Fruit fly (Drosophila melanogaster) whole organism, embryonic: ENCODE results near the gene Slimp.
A peak's percentile ranks its signal among the peaks of the same experiment; 100 is the strongest.

Experiments
- BEAF-32 ChIP-seq: fragments of 200-800 bp; sonication (Bioruptor generic); optimal IDR thresholded peaks from 3 replicates; lab custom pipeline; 2017; ENCODE audit warnings: missing biosample characterization, missing genetic modification characterization, mild to moderate bottlenecking, moderate library complexity, missing genetic modification reagents
- Bdp1 ChIP-seq: fragments of 200-800 bp; sonication (Bioruptor generic); optimal IDR thresholded peaks from 3 replicates; lab custom pipeline; 2016; ENCODE audit warnings: missing biosample characterization, missing genetic modification characterization
- CG11093 ChIP-seq: fragments of 200-800 bp; sonication (Bioruptor generic); IDR thresholded peaks from 3 replicates; pipeline ENCODE4 v1.3.6; 2022; ENCODE audit warnings: missing biosample characterization, missing genetic modification characterization
- CG12659 ChIP-seq: fragments of 200-800 bp; sonication (Bioruptor generic); optimal IDR thresholded peaks from 3 replicates; lab custom pipeline; 2017; ENCODE audit warnings: mild to moderate bottlenecking, missing biosample characterization, missing genetic modification reagents, missing genetic modification characterization
- CG13296 ChIP-seq: fragments of 200-800 bp; sonication (Bioruptor generic); optimal IDR thresholded peaks from 3 replicates; lab custom pipeline; 2018; ENCODE audit warnings: missing biosample characterization, mild to moderate bottlenecking, missing genetic modification characterization
- CG14441 ChIP-seq: fragments of 200-800 bp; sonication (Bioruptor generic); IDR thresholded peaks from 2 replicates; pipeline ENCODE4 v1.3.6; 2022; ENCODE audit warnings: missing biosample characterization, missing genetic modification characterization
- CG14667 ChIP-seq: fragments of 200-800 bp; sonication (Bioruptor generic); IDR thresholded peaks from 2 replicates; pipeline ENCODE4 v1.3.6; 2022; ENCODE audit warnings: missing biosample characterization, missing genetic modification characterization
- CG14860 ChIP-seq: fragments of 200-800 bp; sonication (Bioruptor generic); IDR thresholded peaks from 3 replicates; pipeline ENCODE4 v1.3.6; 2022; ENCODE audit warnings: missing biosample characterization, missing genetic modification characterization; ENCODE audit not compliant: partially characterized antibody
- CG1603 ChIP-seq: fragments of 200-800 bp; sonication (Bioruptor generic); optimal IDR thresholded peaks from 2 replicates; lab custom pipeline; 2019; ENCODE audit warnings: missing biosample characterization, mild to moderate bottlenecking, missing genetic modification characterization, moderate library complexity
- CG16863 ChIP-seq: fragments of 200-800 bp; sonication (Bioruptor generic); optimal IDR thresholded peaks from 3 replicates; lab custom pipeline; 2016; ENCODE audit warnings: missing biosample characterization, missing genetic modification characterization
- CG17385 ChIP-seq: fragments of 200-800 bp; sonication (Bioruptor generic); optimal IDR thresholded peaks from 3 replicates; lab custom pipeline; 2018; ENCODE audit warnings: missing biosample characterization, mild to moderate bottlenecking, missing genetic modification characterization
- CG17829 ChIP-seq: fragments of 200-800 bp; optimal IDR thresholded peaks from 2 replicates; lab custom pipeline; 2019; ENCODE audit warnings: missing biosample characterization, mild to moderate bottlenecking, missing genetic modification characterization, moderate library complexity
- CG18599 ChIP-seq: fragments of 200-800 bp; sonication (Bioruptor generic); optimal IDR thresholded peaks from 3 replicates; lab custom pipeline; 2017; ENCODE audit warnings: missing biosample characterization, missing genetic modification characterization, mild to moderate bottlenecking, moderate library complexity, missing genetic modification reagents
- CG30403 ChIP-seq: fragments of 200-800 bp; sonication (Bioruptor generic); optimal IDR thresholded peaks from 3 replicates; lab custom pipeline; 2016; ENCODE audit warnings: missing biosample characterization, missing genetic modification characterization
- CG31388 ChIP-seq: fragments of 200-800 bp; sonication (Bioruptor generic); optimal IDR thresholded peaks from 2 replicates; lab custom pipeline; 2016; ENCODE audit warnings: missing biosample characterization, missing genetic modification characterization
- CG6854 ChIP-seq: fragments of 200-800 bp; sonication (Bioruptor generic); optimal IDR thresholded peaks from 3 replicates; lab custom pipeline; 2017; ENCODE audit warnings: missing biosample characterization, mild to moderate bottlenecking, missing genetic modification characterization
- CG7357 ChIP-seq: fragments of 200-800 bp; sonication (Bioruptor generic); IDR thresholded peaks from 3 replicates; pipeline ENCODE4 v1.3.6; 2022; ENCODE audit warnings: missing biosample characterization, missing genetic modification characterization
- CG9437 ChIP-seq: fragments of 200-800 bp; sonication (Bioruptor generic); optimal IDR thresholded peaks from 2 replicates; lab custom pipeline; 2018; ENCODE audit warnings: missing biosample characterization, mild to moderate bottlenecking, missing genetic modification characterization
- CG9609 ChIP-seq: fragments of 200-800 bp; sonication (Bioruptor generic); optimal IDR thresholded peaks from 3 replicates; lab custom pipeline; 2016; ENCODE audit warnings: missing biosample characterization, missing genetic modification characterization
- CG9876 ChIP-seq: fragments of 200-800 bp; sonication (Bioruptor generic); optimal IDR thresholded peaks from 2 replicates; lab custom pipeline; 2016; ENCODE audit warnings: missing biosample characterization, missing genetic modification characterization
- Dad ChIP-seq: fragments of 200-800 bp; sonication (Bioruptor generic); optimal IDR thresholded peaks from 3 replicates; lab custom pipeline; 2016; ENCODE audit warnings: missing biosample characterization, missing genetic modification characterization
- Eip74EF ChIP-seq, 2 experiments: fragments of 200-800 bp in 1 of 2; fragments of >200 bp in 1 of 2; sonication (Bioruptor generic) in 1 of 2; optimal IDR thresholded peaks; 2 replicates each; lab custom pipeline; 2017 to 2019; ENCODE audit warnings: missing biosample characterization in 2 of 2, missing genetic modification characterization in 2 of 2, mild to moderate bottlenecking in 1 of 2, moderate library complexity in 1 of 2
- Fer2 ChIP-seq: fragments of 200-800 bp; sonication (Bioruptor generic); optimal IDR thresholded peaks from 2 replicates; lab custom pipeline; 2018; ENCODE audit warnings: missing biosample characterization, mild to moderate bottlenecking, missing genetic modification characterization, moderate library complexity
- HHEX ChIP-seq: fragments of 200-800 bp; sonication (Bioruptor generic); optimal IDR thresholded peaks from 3 replicates; lab custom pipeline; 2017; ENCODE audit warnings: missing biosample characterization, mild to moderate bottlenecking, missing genetic modification characterization, missing genetic modification reagents
- Hey ChIP-seq: fragments of 200-800 bp; sonication (Bioruptor generic); optimal IDR thresholded peaks from 3 replicates; lab custom pipeline; 2018; ENCODE audit warnings: missing biosample characterization, mild to moderate bottlenecking, missing genetic modification characterization
- Hmr ChIP-seq: fragments of 200-800 bp; sonication (Bioruptor generic); optimal IDR thresholded peaks from 3 replicates; lab custom pipeline; 2017; ENCODE audit warnings: mild to moderate bottlenecking, missing biosample characterization, missing genetic modification reagents, missing genetic modification characterization
- NC2α ChIP-seq: fragments of 200-800 bp; sonication (Bioruptor generic); optimal IDR thresholded peaks from 2 replicates; lab custom pipeline; 2016; ENCODE audit warnings: missing biosample characterization, missing genetic modification characterization
- NC2β ChIP-seq: fragments of 200-800 bp; sonication (Bioruptor generic); optimal IDR thresholded peaks from 2 replicates; lab custom pipeline; 2016; ENCODE audit warnings: missing biosample characterization, missing genetic modification characterization
- NFAT ChIP-seq: fragments of 200-800 bp; sonication (Bioruptor generic); IDR thresholded peaks from 2 replicates; pipeline ENCODE4 v1.3.6; 2022; ENCODE audit warnings: missing biosample characterization, missing genetic modification characterization
- Sry-δ ChIP-seq: fragments of 200-800 bp; sonication (Bioruptor generic); optimal IDR thresholded peaks from 2 replicates; lab custom pipeline; 2016; ENCODE audit warnings: missing biosample characterization, missing genetic modification characterization
- Trl ChIP-seq, 3 experiments: fragments of >200 bp in 2 of 3; fragments of 200-800 bp in 1 of 3; sonication (Bioruptor generic) in 1 of 3; optimal IDR thresholded peaks; 2 replicates in 1 of 3; 3 replicates in 2 of 3; lab custom pipeline; 2016 to 2017; ENCODE audit warnings: missing biosample characterization in 1 of 3, missing genetic modification characterization in 1 of 3
- abd-A ChIP-seq: fragments of 200-800 bp; sonication (Bioruptor generic); optimal IDR thresholded peaks from 3 replicates; lab custom pipeline; 2019; ENCODE audit warnings: missing biosample characterization, mild to moderate bottlenecking, missing genetic modification characterization, moderate library complexity
- ash1 ChIP-seq: fragments of 200-800 bp; sonication (Bioruptor generic); optimal IDR thresholded peaks from 2 replicates; lab custom pipeline; 2018; ENCODE audit warnings: missing biosample characterization, mild to moderate bottlenecking, missing genetic modification characterization
- caup ChIP-seq: fragments of 200-800 bp; sonication (Bioruptor generic); optimal IDR thresholded peaks from 3 replicates; lab custom pipeline; 2017; ENCODE audit warnings: missing biosample characterization, mild to moderate bottlenecking, missing genetic modification characterization, moderate library complexity; ENCODE audit not compliant: severe bottlenecking
- crc ChIP-seq: fragments of 200-800 bp; sonication (Bioruptor generic); optimal IDR thresholded peaks from 2 replicates; lab custom pipeline; 2016; ENCODE audit warnings: missing biosample characterization, missing genetic modification characterization
- dpn ChIP-seq, 2 experiments: fragments of 200-800 bp; sonication (Bioruptor generic); optimal IDR thresholded peaks; 3 replicates each; lab custom pipeline; 2016; ENCODE audit warnings: missing biosample characterization in 2 of 2, missing genetic modification characterization in 2 of 2
- ems ChIP-seq: fragments of 200-800 bp; sonication (Bioruptor generic); optimal IDR thresholded peaks from 3 replicates; lab custom pipeline; 2016; ENCODE audit warnings: missing biosample characterization, missing genetic modification characterization
- fd102C ChIP-seq: fragments of 200-800 bp; sonication (Bioruptor generic); optimal IDR thresholded peaks from 2 replicates; lab custom pipeline; 2018; ENCODE audit warnings: missing biosample characterization, mild to moderate bottlenecking, missing genetic modification characterization, moderate library complexity
- ftz-f1 ChIP-seq: fragments of 200-800 bp; sonication (Bioruptor generic); optimal IDR thresholded peaks from 2 replicates; lab custom pipeline; 2016; ENCODE audit warnings: missing biosample characterization, missing genetic modification characterization
- fu2 ChIP-seq: fragments of 200-800 bp; sonication (Bioruptor generic); optimal IDR thresholded peaks from 2 replicates; lab custom pipeline; 2016; ENCODE audit warnings: missing biosample characterization, missing genetic modification characterization
- grau ChIP-seq: fragments of 200-800 bp; optimal IDR thresholded peaks from 3 replicates; lab custom pipeline; 2019; ENCODE audit warnings: missing biosample characterization, mild to moderate bottlenecking, missing genetic modification characterization, moderate library complexity
- gro ChIP-seq: fragments of 200-800 bp; sonication (Bioruptor generic); optimal IDR thresholded peaks from 2 replicates; lab custom pipeline; 2016; ENCODE audit warnings: missing biosample characterization, missing genetic modification characterization
- gt ChIP-seq: fragments of 200-800 bp; sonication (Bioruptor generic); IDR thresholded peaks from 2 replicates; pipeline ENCODE4 v1.3.6; 2022; ENCODE audit warnings: missing biosample characterization, missing genetic modification characterization
- klu ChIP-seq: fragments of 200-800 bp; sonication (Bioruptor generic); IDR thresholded peaks from 2 replicates; pipeline ENCODE4 v1.3.6; 2022; ENCODE audit warnings: missing biosample characterization, missing genetic modification characterization
- mirr ChIP-seq: fragments of 200-800 bp; sonication (Bioruptor generic); optimal IDR thresholded peaks from 3 replicates; lab custom pipeline; 2018; ENCODE audit warnings: missing biosample characterization, mild to moderate bottlenecking, missing genetic modification characterization
- sqz ChIP-seq: fragments of 200-800 bp; sonication (Bioruptor generic); optimal IDR thresholded peaks from 3 replicates; lab custom pipeline; 2018; ENCODE audit warnings: missing biosample characterization, mild to moderate bottlenecking, missing genetic modification characterization
- sug ChIP-seq: fragments of 200-800 bp; optimal IDR thresholded peaks from 2 replicates; lab custom pipeline; 2019; ENCODE audit warnings: missing biosample characterization, mild to moderate bottlenecking, missing genetic modification characterization, moderate library complexity
- tio ChIP-seq: fragments of 200-800 bp; sonication (Bioruptor generic); optimal IDR thresholded peaks from 2 replicates; lab custom pipeline; 2017; ENCODE audit warnings: missing biosample characterization, missing genetic modification characterization, inconsistent platforms
- tup ChIP-seq: fragments of 200-800 bp; sonication (Bioruptor generic); optimal IDR thresholded peaks from 2 replicates; lab custom pipeline; 2016; ENCODE audit warnings: missing biosample characterization, mild to moderate bottlenecking, missing genetic modification characterization, moderate library complexity

Gene Slimp

DNA sequence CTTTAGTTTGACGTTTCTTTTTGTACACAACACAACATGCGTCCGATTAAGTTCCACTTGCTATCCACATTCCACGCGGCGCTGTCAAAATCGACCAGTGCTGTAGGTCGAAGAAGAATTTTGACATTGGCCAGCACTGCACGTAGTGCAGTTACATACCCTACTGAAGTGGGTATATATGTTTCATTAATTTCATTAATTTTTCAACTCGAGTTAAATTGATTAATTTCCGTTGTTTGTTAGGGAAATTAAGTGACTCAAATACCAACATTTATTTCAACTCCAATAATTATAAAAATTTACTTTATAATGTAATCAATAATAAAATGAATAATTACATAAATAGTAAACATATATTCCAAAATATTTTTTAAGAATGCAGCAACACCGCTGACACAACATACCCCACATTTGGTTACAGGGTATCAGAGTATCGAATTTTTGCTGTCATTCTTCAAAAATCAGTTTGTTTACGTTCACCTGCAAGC lies 39.8 kb downstream of the Slimp start, which contains the start of the genes eIF4EHP and CG18428 (continued):
- peak; percentile 100 for TF ChIP-seq grau (tag; lab: Kevin White, UChicago)
- TF ChIP-seq Dad (GFP tag; lab: Kevin White, UChicago): peak; percentile 81
- peak; percentile 48 for TF ChIP-seq NC2α (GFP tag; lab: Kevin White, UChicago)
- TF ChIP-seq CG30403 (GFP tag; lab: Kevin White, UChicago): peak; percentile 99
- TF ChIP-seq CG17829 (tag; lab: Kevin White, UChicago): peak; percentile 100
- no peak for TF ChIP-seq CG14860 (GFP tag; lab: Robert Waterston, UW)
- TF ChIP-seq NC2β (GFP tag; lab: Kevin White, UChicago): peak; percentile 79
- TF ChIP-seq Bdp1: peak; percentile 87
- peak; percentile 99 for TF ChIP-seq caup (GFP tag; lab: Kevin White, UChicago)
- TF ChIP-seq ash1 (GFP tag; lab: Kevin White, UChicago): peak; percentile 92
- TF ChIP-seq fu2 (GFP tag; lab: Kevin White, UChicago): peak; percentile 75
- peak; percentile 90 for TF ChIP-seq Hey (tag; lab: Kevin White, UChicago)
- peak; percentile 78 for TF ChIP-seq gro
- peak; percentile 100 for TF ChIP-seq Fer2 (tag; lab: Kevin White, UChicago)
- peak; percentile 98 for TF ChIP-seq abd-A (tag; lab: Kevin White, UChicago)
- TF ChIP-seq CG14441 (GFP tag; lab: Robert Waterston, UW): no peak
- peak; percentile 86 for TF ChIP-seq ems (GFP tag; lab: Kevin White, UChicago)
- peak; percentile 99 for TF ChIP-seq sqz (GFP tag; lab: Kevin White, UChicago)
- peak; percentile 100 for TF ChIP-seq CG13296 (GFP tag; lab: Kevin White, UChicago)
- peak; percentile 98 for TF ChIP-seq NFAT (GFP tag; lab: Robert Waterston, UW)
- TF ChIP-seq klu (GFP tag; lab: Robert Waterston, UW): no peak; the same call in 1 of the 2 replicates
- peak; percentile 72 for TF ChIP-seq CG16863 (GFP tag; lab: Kevin White, UChicago)
- TF ChIP-seq fd102C: peak; percentile 91
- no peak for TF ChIP-seq CG14667 (GFP tag; lab: Robert Waterston, UW)
- TF ChIP-seq dpn (GFP tag; optimal IDR thresholded peaks at IDR 0.05; lab: Kevin White, UChicago): peak; percentile 90 to 99
- TF ChIP-seq CG9876 (GFP tag; lab: Kevin White, UChicago): peak; percentile 73
- peak; percentile 47 for TF ChIP-seq Sry-δ (GFP tag; lab: Kevin White, UChicago)
- TF ChIP-seq CG9609 (GFP tag; lab: Kevin White, UChicago): peak; percentile 73
- peak; percentile 100 for TF ChIP-seq CG18599 (GFP tag; lab: Kevin White, UChicago)
- peak; percentile 97 for TF ChIP-seq CG9437 (GFP tag; lab: Kevin White, UChicago)
- peak; percentile 98 for TF ChIP-seq HHEX (GFP tag; lab: Kevin White, UChicago)
- TF ChIP-seq CG7357: peak; percentile 98
- peak; percentile 48 for TF ChIP-seq ftz-f1 (GFP tag; lab: Kevin White, UChicago)
- peak; percentile 98 for TF ChIP-seq mirr
- peak; percentile 99 for TF ChIP-seq CG6854 (GFP tag; lab: Kevin White, UChicago)
- no peak for TF ChIP-seq gt
- peak; percentile 99 for TF ChIP-seq CG11093
- TF ChIP-seq Eip74EF (GFP tag; optimal IDR thresholded peaks at IDR 0.05; lab: Kevin White, UChicago): peak in 1 of 2 experiments; percentile 99
- peak; percentile 99 for TF ChIP-seq sug (tag; lab: Kevin White, UChicago)
- peak; percentile 99 for TF ChIP-seq Hmr (GFP tag; lab: Kevin White, UChicago)
- peak; percentile 93 for TF ChIP-seq tup (GFP tag; lab: Kevin White, UChicago)
- TF ChIP-seq CG17385 (GFP tag; lab: Kevin White, UChicago): peak; percentile 99
- peak; percentile 79 for TF ChIP-seq crc (GFP tag; lab: Kevin White, UChicago)
- peak; percentile 100 for TF ChIP-seq CG12659 (GFP tag; lab: Kevin White, UChicago)
- no peak for TF ChIP-seq Trl (optimal IDR thresholded peaks at IDR 0.05; lab: Kevin White, UChicago)
- TF ChIP-seq Trl (GFP tag; optimal IDR thresholded peaks at IDR 0.05; lab: Kevin White, UChicago): peak; percentile 84
- TF ChIP-seq CG1603: peak; percentile 62
- peak; percentile 35 for TF ChIP-seq BEAF-32
- peak; percentile 99 for TF ChIP-seq tio
- TF ChIP-seq CG31388 (GFP tag; lab: Kevin White, UChicago): peak; percentile 95
